Worm (Caenorhabditis elegans): ENCODE data around the gene srj-42.

The srj-42 gene

ce11 chrIV:15289508-15289907 is 37.5 kb upstream of the srj-42 start:
- TF ChIP-seq unc-120 (tag; optimal IDR thresholded peaks at IDR 0.05; ENCODE audit: poor library complexity, severe bottlenecking) (no peak), cnd-1 (tag; optimal IDR thresholded peaks at IDR 0.05) (no peak), drap-1 (GFP tag; optimal IDR thresholded peaks at IDR 0.05) (no peak), nhr-2 (tag; optimal IDR thresholded peaks at IDR 0.05) (no peak), elt-3 (tag; optimal IDR thresholded peaks at IDR 0.05) (no peak), unc-62 (GFP tag; optimal IDR thresholded peaks at IDR 0.05) (no peak), ztf-11 (tag; optimal IDR thresholded peaks at IDR 0.05) (no peak), snpc-4 (tag; optimal IDR thresholded peaks at IDR 0.05) (no peak), mep-1 (tag; optimal IDR thresholded peaks at IDR 0.05) (peak; percentile 10), pha-4 (tag; optimal IDR thresholded peaks at IDR 0.05) (no peak), mab-5 (tag; optimal IDR thresholded peaks at IDR 0.05) (no peak), ces-1 (GFP tag; optimal IDR thresholded peaks at IDR 0.05) (no peak), nhr-12 (tag; optimal IDR thresholded peaks at IDR 0.05) (no peak), M03D4.4 (tag; optimal IDR thresholded peaks at IDR 0.05) (peak; percentile 65), zip-8 (tag; optimal IDR thresholded peaks at IDR 0.05) (no peak), ceh-39 (tag; optimal IDR thresholded peaks at IDR 0.05) (no peak), flh-1 (GFP tag; optimal IDR thresholded peaks at IDR 0.05) (no peak), lin-32 (GFP tag; optimal IDR thresholded peaks at IDR 0.05) (peak; percentile 18), ceh-83 (GFP tag; optimal IDR thresholded peaks at IDR 0.05) (peak; percentile 74), blmp-1 (tag; optimal IDR thresholded peaks at IDR 0.05) (no peak), ceh-43 (GFP tag; optimal IDR thresholded peaks at IDR 0.05) (peak; percentile 36), lsy-2 (tag; optimal IDR thresholded peaks at IDR 0.05) (no peak), nhr-28 (tag; optimal IDR thresholded peaks at IDR 0.05) (no peak), tbx-8 (GFP tag; optimal IDR thresholded peaks at IDR 0.05) (no peak), bed-3 (GFP tag; optimal IDR thresholded peaks at IDR 0.05) (peak; percentile 15), lin-13 (tag; optimal IDR thresholded peaks at IDR 0.05) (no peak), sem-2 (GFP tag; optimal IDR thresholded peaks at IDR 0.05) (no peak), elt-1 (tag; optimal IDR thresholded peaks at IDR 0.05; ENCODE audit: borderline replicate concordance, insufficient read depth) (no peak)

ce11 chrIV:15283617-15284016 is 31.6 kb upstream of the srj-42 start:
- no peak for TF ChIP-seq unc-62 (GFP tag; optimal IDR thresholded peaks at IDR 0.05)
- no peak for TF ChIP-seq nhr-12 (tag; optimal IDR thresholded peaks at IDR 0.05)
- no peak for TF ChIP-seq lin-13 (tag; optimal IDR thresholded peaks at IDR 0.05)
- TF ChIP-seq hlh-1 (tag; optimal IDR thresholded peaks at IDR 0.05) = no peak
- TF ChIP-seq ham-2 (GFP tag; optimal IDR thresholded peaks at IDR 0.05) = no peak
- no peak for TF ChIP-seq drap-1 (GFP tag; optimal IDR thresholded peaks at IDR 0.05)
- no peak for TF ChIP-seq blmp-1 (tag; optimal IDR thresholded peaks at IDR 0.05)
- no peak for TF ChIP-seq ztf-11 (tag; optimal IDR thresholded peaks at IDR 0.05)
- no peak for TF ChIP-seq ceh-43 (GFP tag; optimal IDR thresholded peaks at IDR 0.05)
- TF ChIP-seq snpc-4 (tag; optimal IDR thresholded peaks at IDR 0.05) = no peak
- TF ChIP-seq ceh-39 (tag; optimal IDR thresholded peaks at IDR 0.05) = no peak
- TF ChIP-seq tbx-8 (GFP tag; optimal IDR thresholded peaks at IDR 0.05) = no peak
- no peak for TF ChIP-seq sptf-1 (tag; optimal IDR thresholded peaks at IDR 0.05)
- no peak for TF ChIP-seq ces-1 (GFP tag; optimal IDR thresholded peaks at IDR 0.05)
- no peak for TF ChIP-seq zip-8 (tag; optimal IDR thresholded peaks at IDR 0.05)
- no peak for TF ChIP-seq elt-1 (tag; optimal IDR thresholded peaks at IDR 0.05; ENCODE audit: borderline replicate concordance, insufficient read depth)

- TF ChIP-seq elt-3 (tag; optimal IDR thresholded peaks at IDR 0.05) = no peak
Observed at ce11 chrIV:15280219-15280618, 28.2 kb upstream of the srj-42 start.

ce11 chrIV:15275363-15275854 is 23.4 kb upstream of the srj-42 start, which contains the start of gene ccg-1:
ccg-1 (minus strand) TSS chrIV:15275804.
- no peak for TF ChIP-seq M03D4.4 (tag; optimal IDR thresholded peaks at IDR 0.05)
- no peak for TF ChIP-seq ceh-39 (tag; optimal IDR thresholded peaks at IDR 0.05)
- TF ChIP-seq unc-120 (tag; optimal IDR thresholded peaks at IDR 0.05; ENCODE audit: poor library complexity, severe bottlenecking) = no peak
- no peak for TF ChIP-seq unc-62 (GFP tag; optimal IDR thresholded peaks at IDR 0.05)
- TF ChIP-seq unc-39 (tag; optimal IDR thresholded peaks at IDR 0.05) = no peak
- TF ChIP-seq mls-2 (tag; optimal IDR thresholded peaks at IDR 0.05) = no peak
- no peak for TF ChIP-seq nhr-12 (tag; optimal IDR thresholded peaks at IDR 0.05)
- no peak for TF ChIP-seq nhr-2 (tag; optimal IDR thresholded peaks at IDR 0.05)
- TF ChIP-seq lin-13 (tag; optimal IDR thresholded peaks at IDR 0.05) = no peak
- TF ChIP-seq cnd-1 (tag; optimal IDR thresholded peaks at IDR 0.05) = no peak
- no peak for TF ChIP-seq mab-5 (tag; optimal IDR thresholded peaks at IDR 0.05)
- no peak for TF ChIP-seq pha-4 (tag; optimal IDR thresholded peaks at IDR 0.05)
- TF ChIP-seq blmp-1 (tag; optimal IDR thresholded peaks at IDR 0.05) = no peak
